Fruit fly (Drosophila melanogaster) ovary, adult (tissue): Measurements from ENCODE around the gene CG5928.

Experiments
- CG17801 ChIP-seq: fragments of 200-800 bp; optimal IDR thresholded peaks from 2 replicates; lab custom pipeline; 2019; ENCODE audit warnings: missing biosample characterization, mild to moderate bottlenecking, missing genetic modification characterization, moderate library complexity; ENCODE audit not compliant: partially characterized antibody

The CG5928 gene

dm6 chrX:6089679-6090460 lies 22.1 kb downstream of the CG5928 start, which contains the start of gene raptor:
Gene raptor, minus strand, starts transcription at chrX:6090201.
- no peak for TF ChIP-seq CG17801

- peak; percentile 55 for TF ChIP-seq CG17801
These were observed 23.3 kb downstream of the CG5928 start, which contains the start of the genes Nep1 and Mipp2 for dm6 chrX:6090809-6091667. Gene Nep1, plus strand, starts transcription at chrX:6091205. Gene Mipp2, minus strand, starts transcription at chrX:6091471.

dm6 chrX:6092235-6092634 lies 24.5 kb downstream of the CG5928 start:
- peak; percentile 10 for TF ChIP-seq CG17801

dm6 chrX:6094078-6094477 lies 26.3 kb downstream of the CG5928 start:
- TF ChIP-seq CG17801, result no peak

- TF ChIP-seq CG17801, result no peak
These were observed 26.8 kb downstream of the CG5928 start for dm6 chrX:6094599-6094998.

- no peak for TF ChIP-seq CG17801
These were observed 29.8 kb downstream of the CG5928 start for dm6 chrX:6097578-6097977.

- TF ChIP-seq CG17801, result no peak
These were observed 37.0 kb downstream of the CG5928 start for dm6 chrX:6104724-6105123.

- TF ChIP-seq CG17801, result no peak
These were observed 42.1 kb downstream of the CG5928 start for dm6 chrX:6109872-6110271.
